Fruit fly (Drosophila melanogaster) whole organism, pupa: Measurements from ENCODE around the gene PolA2.

ENCODE experiments used
- D1 ChIP-seq: fragments of 200-800 bp; sonication (Bioruptor generic); optimal IDR thresholded peaks from 2 replicates; lab custom pipeline; 2018; ENCODE audit warnings: missing biosample characterization, mild to moderate bottlenecking, missing genetic modification characterization, moderate library complexity
- EcR ChIP-seq: fragments of 200-800 bp; sonication (Bioruptor generic); optimal IDR thresholded peaks from 3 replicates; lab custom pipeline; 2019; ENCODE audit warnings: missing biosample characterization, missing genetic modification characterization, mild to moderate bottlenecking, moderate library complexity, missing genetic modification reagents
- Ets98B ChIP-seq: fragments of 200-800 bp; sonication (Bioruptor generic); IDR thresholded peaks from 2 replicates; pipeline ENCODE4 v1.3.6; 2022; ENCODE audit warnings: missing biosample characterization, missing genetic modification characterization
- gl ChIP-seq: fragments of 200-800 bp; sonication (Bioruptor generic); optimal IDR thresholded peaks from 2 replicates; lab custom pipeline; 2018; ENCODE audit warnings: missing biosample characterization, mild to moderate bottlenecking, missing genetic modification characterization

DNA sequence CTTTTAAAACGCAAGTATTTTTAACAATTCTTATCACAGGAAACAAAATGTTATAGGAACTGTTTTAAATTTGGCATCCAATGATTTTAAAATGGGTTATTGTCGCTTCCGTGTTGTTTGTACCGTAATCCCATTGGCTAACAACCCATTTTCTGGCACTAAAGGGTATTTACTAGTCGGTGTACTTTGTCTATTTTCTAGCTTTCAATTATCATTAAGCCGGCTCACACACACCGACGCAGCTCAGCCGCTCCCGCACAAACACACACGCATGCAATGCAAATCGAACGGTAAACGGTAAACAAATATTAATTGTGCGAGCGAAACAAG, 5.4 kb downstream of the PolA2 start:
- no peak for TF ChIP-seq gl (tag; lab: Kevin White, UChicago)
- TF ChIP-seq EcR (GFP tag; lab: Kevin White, UChicago): no peak
- no peak for TF ChIP-seq D1 (tag; lab: Kevin White, UChicago)
- TF ChIP-seq Ets98B (GFP tag; lab: Robert Waterston, UW): no peak
